Worm (Caenorhabditis elegans) whole organism, late embryonic: Measurements from ENCODE around the gene ZK1290.1.

Experiments
- C08G9.2 ChIP-seq: sonication (generic microtip); optimal IDR thresholded peaks from 2 replicates; lab custom pipeline; 2016; ENCODE audit warnings: mild to moderate bottlenecking, missing genetic modification characterization, moderate library complexity, missing compliant biosample characterization
- K02D7.2 ChIP-seq: sonication (generic microtip); optimal IDR thresholded peaks from 2 replicates; lab custom pipeline; 2017; ENCODE audit warnings: mild to moderate bottlenecking, missing genetic modification characterization, missing compliant biosample characterization
- T23F11.4 ChIP-seq: fragments of 200-800 bp; sonication (Bioruptor generic); optimal IDR thresholded peaks from 2 replicates; lab custom pipeline; 2018; ENCODE audit warnings: mild to moderate bottlenecking, missing genetic modification characterization, missing compliant biosample characterization
- Y22D7AL.16 ChIP-seq: sonication (generic microtip); optimal IDR thresholded peaks from 2 replicates; lab custom pipeline; 2016; ENCODE audit warnings: missing genetic modification characterization, missing compliant biosample characterization
- ahr-1 ChIP-seq: sonication (generic microtip); optimal IDR thresholded peaks from 2 replicates; lab custom pipeline; 2016; ENCODE audit warnings: missing genetic modification characterization, missing compliant biosample characterization
- ama-1 ChIP-seq: fragments of 150-350 bp; optimal IDR thresholded peaks from 2 replicates; lab custom pipeline; 2014
- ceh-18 ChIP-seq: sonication (generic microtip); optimal IDR thresholded peaks from 2 replicates; lab custom pipeline; 2016; ENCODE audit warnings: missing genetic modification characterization, missing compliant biosample characterization
- ceh-19 ChIP-seq: fragments of 200-800 bp; sonication (Bioruptor generic); optimal IDR thresholded peaks from 2 replicates; lab custom pipeline; 2018; ENCODE audit warnings: mild to moderate bottlenecking, missing genetic modification characterization, missing compliant biosample characterization
- ceh-22 ChIP-seq: sonication (generic microtip); optimal IDR thresholded peaks from 2 replicates; lab custom pipeline; 2017; ENCODE audit warnings: missing biosample characterization, missing genetic modification characterization
- ceh-24 ChIP-seq: sonication (generic microtip); optimal IDR thresholded peaks from 2 replicates; lab custom pipeline; 2016; ENCODE audit warnings: mild to moderate bottlenecking, missing genetic modification characterization, missing compliant biosample characterization
- ceh-30 ChIP-seq: fragments of 150-350 bp; optimal IDR thresholded peaks from 2 replicates; lab custom pipeline; 2014; ENCODE audit warnings: missing biosample characterization, missing genetic modification characterization
- ceh-31 ChIP-seq: sonication (generic microtip); optimal IDR thresholded peaks from 2 replicates; lab custom pipeline; 2016; ENCODE audit warnings: missing genetic modification characterization, missing compliant biosample characterization
- ceh-34 ChIP-seq: sonication (generic microtip); optimal IDR thresholded peaks from 2 replicates; lab custom pipeline; 2016; ENCODE audit warnings: mild to moderate bottlenecking, missing genetic modification characterization, missing compliant biosample characterization
- ceh-45 ChIP-seq: fragments of 200-800 bp; sonication (Bioruptor generic); IDR thresholded peaks from 2 replicates; pipeline ENCODE4 v1.3.6; 2022; ENCODE audit warnings: missing genetic modification reagents, missing genetic modification characterization, missing compliant biosample characterization
- ceh-6 ChIP-seq: fragments of 200-800 bp; sonication (Bioruptor generic); optimal IDR thresholded peaks from 2 replicates; lab custom pipeline; 2018; ENCODE audit warnings: mild to moderate bottlenecking, missing genetic modification characterization, missing compliant biosample characterization
- dmd-4 ChIP-seq: sonication (generic microtip); optimal IDR thresholded peaks from 2 replicates; lab custom pipeline; 2016; ENCODE audit warnings: borderline replicate concordance, missing genetic modification characterization, missing compliant biosample characterization
- elt-2 ChIP-seq: sonication (generic microtip); optimal IDR thresholded peaks from 2 replicates; lab custom pipeline; 2016; ENCODE audit warnings: missing genetic modification reagents, missing genetic modification characterization, missing compliant biosample characterization
- elt-4 ChIP-seq: sonication (generic microtip); optimal IDR thresholded peaks from 2 replicates; lab custom pipeline; 2016; ENCODE audit warnings: missing genetic modification characterization, missing compliant biosample characterization
- ets-4 ChIP-seq: sonication (generic microtip); optimal IDR thresholded peaks from 2 replicates; lab custom pipeline; 2016; ENCODE audit warnings: missing genetic modification characterization, missing compliant biosample characterization
- eyg-1 ChIP-seq: sonication (generic microtip); optimal IDR thresholded peaks from 2 replicates; lab custom pipeline; 2016; ENCODE audit warnings: missing genotype, missing genetic modification characterization, missing compliant biosample characterization
- fkh-6 ChIP-seq: sonication (generic microtip); optimal IDR thresholded peaks from 2 replicates; lab custom pipeline; 2016; ENCODE audit warnings: missing genetic modification characterization, missing compliant biosample characterization
- hlh-15 ChIP-seq: sonication (generic microtip); optimal IDR thresholded peaks from 2 replicates; lab custom pipeline; 2016; ENCODE audit warnings: missing genetic modification characterization, missing compliant biosample characterization
- hlh-6 ChIP-seq: sonication (generic microtip); optimal IDR thresholded peaks from 2 replicates; lab custom pipeline; 2016; ENCODE audit warnings: missing genotype, missing genetic modification characterization, missing compliant biosample characterization
- hlh-8 ChIP-seq: sonication (generic microtip); optimal IDR thresholded peaks from 2 replicates; lab custom pipeline; 2016; ENCODE audit warnings: missing genotype, missing genetic modification characterization, missing compliant biosample characterization
- madf-2 ChIP-seq: sonication (generic microtip); optimal IDR thresholded peaks from 2 replicates; lab custom pipeline; 2017; ENCODE audit warnings: missing genetic modification characterization, missing compliant biosample characterization
- mec-3 ChIP-seq: sonication (generic microtip); optimal IDR thresholded peaks from 2 replicates; lab custom pipeline; 2016; ENCODE audit warnings: borderline replicate concordance, missing genetic modification characterization, missing compliant biosample characterization
- nfya-1 ChIP-seq: sonication (generic microtip); optimal IDR thresholded peaks from 2 replicates; lab custom pipeline; 2017; ENCODE audit warnings: missing genetic modification characterization, mild to moderate bottlenecking, missing compliant biosample characterization, antibody characterized with exemption, moderate library complexity
- pag-3 ChIP-seq: sonication (generic microtip); optimal IDR thresholded peaks from 2 replicates; lab custom pipeline; 2016; ENCODE audit warnings: missing compliant biosample characterization, missing genetic modification characterization, borderline replicate concordance
- pha-2 ChIP-seq: sonication (generic microtip); optimal IDR thresholded peaks from 2 replicates; lab custom pipeline; 2017; ENCODE audit warnings: mild to moderate bottlenecking, missing genetic modification characterization, missing compliant biosample characterization
- pha-4 ChIP-seq: fragments of 150-350 bp; optimal IDR thresholded peaks from 2 replicates; lab custom pipeline; 2018; ENCODE audit warnings: missing biosample characterization, missing genetic modification reagents, missing genetic modification characterization
- pqm-1 ChIP-seq: sonication (generic microtip); optimal IDR thresholded peaks from 2 replicates; lab custom pipeline; 2016; ENCODE audit warnings: missing genetic modification characterization, missing compliant biosample characterization
- pros-1 ChIP-seq: fragments of 150-350 bp; optimal IDR thresholded peaks from 2 replicates; lab custom pipeline; 2014; ENCODE audit warnings: missing biosample characterization, missing genetic modification reagents, missing genetic modification characterization
- ref-2 ChIP-seq: sonication (generic microtip); optimal IDR thresholded peaks from 2 replicates; lab custom pipeline; 2016; ENCODE audit warnings: missing genetic modification characterization, missing compliant biosample characterization
- rnt-1 ChIP-seq: sonication (generic microtip); optimal IDR thresholded peaks from 2 replicates; lab custom pipeline; 2016; ENCODE audit warnings: missing genetic modification characterization, missing compliant biosample characterization
- sox-2 ChIP-seq: fragments of 200-800 bp; sonication (Bioruptor generic); IDR thresholded peaks from 2 replicates; pipeline ENCODE4 v1.3.6; 2022; ENCODE audit warnings: missing genetic modification reagents, missing genetic modification characterization, missing compliant biosample characterization
- syd-9 ChIP-seq: sonication (generic microtip); optimal IDR thresholded peaks from 2 replicates; lab custom pipeline; 2016; ENCODE audit warnings: mild to moderate bottlenecking, missing genetic modification characterization, moderate library complexity, missing compliant biosample characterization
- tbx-7 ChIP-seq: sonication (generic microtip); optimal IDR thresholded peaks from 2 replicates; lab custom pipeline; 2016; ENCODE audit warnings: missing genotype, missing genetic modification characterization, missing compliant biosample characterization
- unc-3 ChIP-seq, 2 experiments: fragments of 200-800 bp in 1 of 2; sonication (Bioruptor generic) in 1 of 2; sonication (generic microtip) in 1 of 2; conservative IDR thresholded peaks in 1 of 2; optimal IDR thresholded peaks in 1 of 2; 2 replicates each; pipeline versions ENCODE4 v1.3.6 to Lab custom; 2016 to 2022; ENCODE audit warnings: missing compliant biosample characterization in 2 of 2, missing genetic modification characterization in 2 of 2, missing genetic modification reagents in 1 of 2
- unc-55 ChIP-seq: sonication (generic microtip); optimal IDR thresholded peaks from 2 replicates; lab custom pipeline; 2017; ENCODE audit warnings: missing biosample characterization, missing genetic modification reagents, missing genetic modification characterization

ZK1290.1 gene

ce11 chrII:7545364-7545763 is 16.2 kb upstream of the ZK1290.1 start:
- TF ChIP-seq ceh-22 (no peak), hlh-6 (tag; lab: Kevin White, UChicago) (no peak), madf-2 (tag; lab: Kevin White, UChicago) (no peak), ama-1 (no peak), ref-2 (tag; lab: Kevin White, UChicago) (no peak), pros-1 (tag; lab: Kevin White, UChicago) (no peak), mec-3 (no peak), ceh-45 (GFP tag; lab: Robert Waterston, UW) (no peak), rnt-1 (tag; lab: Kevin White, UChicago) (no peak), pha-2 (tag; lab: Kevin White, UChicago) (no peak), sox-2 (no peak), syd-9 (tag; lab: Kevin White, UChicago) (no peak), pqm-1 (tag; lab: Kevin White, UChicago) (no peak), K02D7.2 (no peak), ceh-34 (no peak), ceh-18 (no peak)
- TF ChIP-seq, all 69 proteins: peak for 0

- TF ChIP-seq pag-3 (tag; lab: Kevin White, UChicago) (no peak), rnt-1 (tag; lab: Kevin White, UChicago) (no peak), ceh-22 (no peak), Y22D7AL.16 (tag; lab: Kevin White, UChicago) (no peak), ets-4 (tag; lab: Kevin White, UChicago) (no peak), tbx-7 (tag; lab: Kevin White, UChicago) (no peak), elt-4 (tag; lab: Kevin White, UChicago) (no peak), ceh-24 (no peak), ceh-19 (GFP tag; lab: Kevin White, UChicago) (no peak)
These were observed 14.3 kb upstream of the ZK1290.1 start for ce11 chrII:7547269-7547668.

ce11 chrII:7548044-7548443 is 13.5 kb upstream of the ZK1290.1 start, which contains the start of gene fbxa-224:
TSS of gene fbxa-224 (minus strand) at chrII:7548144.
- TF ChIP-seq unc-55 (GFP tag; lab: Kevin White, UChicago) (no peak), ceh-18 (no peak), ahr-1 (tag; lab: Kevin White, UChicago) (no peak), C08G9.2 (no peak), sox-2 (no peak), K02D7.2 (no peak), nfya-1 (tag; lab: Kevin White, UChicago) (no peak), pqm-1 (tag; lab: Kevin White, UChicago) (no peak), pha-4 (tag; lab: Kevin White, UChicago) (no peak), ceh-6 (GFP tag; lab: Kevin White, UChicago) (no peak)

- TF ChIP-seq tbx-7 (tag; lab: Kevin White, UChicago): no peak
- no peak for TF ChIP-seq hlh-15 (tag; lab: Kevin White, UChicago)
- no peak for TF ChIP-seq dmd-4 (tag; lab: Kevin White, UChicago)
- TF ChIP-seq ceh-30 (tag; lab: Kevin White, UChicago): no peak
- TF ChIP-seq T23F11.4 (GFP tag; lab: Kevin White, UChicago): no peak
- no peak for TF ChIP-seq hlh-8 (tag; lab: Kevin White, UChicago)
- no peak for TF ChIP-seq nfya-1 (tag; lab: Kevin White, UChicago)
- TF ChIP-seq eyg-1 (tag; lab: Kevin White, UChicago): no peak
- TF ChIP-seq Y22D7AL.16 (tag; lab: Kevin White, UChicago): no peak
- no peak for TF ChIP-seq ceh-45 (GFP tag; lab: Robert Waterston, UW)
- TF ChIP-seq elt-2 (tag; lab: Kevin White, UChicago): no peak
- no peak for TF ChIP-seq fkh-6 (tag; lab: Kevin White, UChicago)
- no peak for TF ChIP-seq unc-3 (GFP tag; conservative IDR thresholded peaks at IDR 0.05; lab: Robert Waterston, UW)
- TF ChIP-seq unc-3 (tag; optimal IDR thresholded peaks at IDR 0.05; lab: Kevin White, UChicago): no peak
- no peak for TF ChIP-seq ceh-31 (tag; lab: Kevin White, UChicago)
- TF ChIP-seq, all 69 proteins: peak for 0
These were observed 12.5 kb upstream of the ZK1290.1 start, which contains the start of gene tph-1 for ce11 chrII:7549035-7549434. TSS of gene tph-1 (plus strand) at chrII:7549335.
